Fruit fly (Drosophila melanogaster) whole organism, embryonic: ENCODE results near the gene Gas8.

Experiments used
- BtbVII ChIP-seq: fragments of 200-800 bp; sonication (Bioruptor generic); optimal IDR thresholded peaks from 3 replicates; lab custom pipeline; 2017; ENCODE audit warnings: missing biosample characterization, mild to moderate bottlenecking, missing genetic modification characterization
- C15 ChIP-seq: fragments of 200-800 bp; sonication (Bioruptor generic); IDR thresholded peaks from 3 replicates; pipeline ENCODE4 v1.3.6; 2022; ENCODE audit warnings: missing biosample characterization, missing genetic modification characterization
- CG15514 ChIP-seq: fragments of 200-800 bp; sonication (Bioruptor generic); optimal IDR thresholded peaks from 3 replicates; lab custom pipeline; 2017; ENCODE audit warnings: missing biosample characterization, missing genetic modification characterization, mild to moderate bottlenecking, moderate library complexity, missing genetic modification reagents
- CG17912 ChIP-seq: fragments of 200-800 bp; sonication (Bioruptor generic); optimal IDR thresholded peaks from 2 replicates; lab custom pipeline; 2018; ENCODE audit warnings: missing biosample characterization, mild to moderate bottlenecking, missing genetic modification characterization
- CG2199 ChIP-seq: fragments of 200-800 bp; sonication (Bioruptor generic); IDR thresholded peaks from 3 replicates; pipeline ENCODE4 v1.3.6; 2022; ENCODE audit warnings: missing biosample characterization, missing genetic modification characterization
- CG2678 ChIP-seq: fragments of 200-800 bp; sonication (Bioruptor generic); optimal IDR thresholded peaks from 3 replicates; lab custom pipeline; 2019; ENCODE audit warnings: missing biosample characterization, mild to moderate bottlenecking, missing genetic modification characterization, moderate library complexity
- CG4282 ChIP-seq: fragments of 200-800 bp; sonication (Bioruptor generic); optimal IDR thresholded peaks from 2 replicates; lab custom pipeline; 2016; ENCODE audit warnings: missing biosample characterization, missing genetic modification characterization
- CG4820 ChIP-seq: fragments of 200-800 bp; sonication (Bioruptor generic); optimal IDR thresholded peaks from 3 replicates; lab custom pipeline; 2016; ENCODE audit warnings: missing biosample characterization, missing genetic modification characterization
- CG8281 ChIP-seq: fragments of 200-800 bp; sonication (Bioruptor generic); optimal IDR thresholded peaks from 2 replicates; lab custom pipeline; 2018; ENCODE audit warnings: missing biosample characterization, mild to moderate bottlenecking, missing genetic modification characterization, moderate library complexity
- CG8388 ChIP-seq: fragments of 200-800 bp; sonication (Bioruptor generic); optimal IDR thresholded peaks from 2 replicates; lab custom pipeline; 2019; ENCODE audit warnings: missing biosample characterization, mild to moderate bottlenecking, missing genetic modification characterization, moderate library complexity
- CG8478 ChIP-seq: fragments of >200 bp; optimal IDR thresholded peaks from 2 replicates; lab custom pipeline; 2018
- CG9876 ChIP-seq: fragments of 200-800 bp; sonication (Bioruptor generic); optimal IDR thresholded peaks from 2 replicates; lab custom pipeline; 2016; ENCODE audit warnings: missing biosample characterization, missing genetic modification characterization
- CTCF ChIP-seq: fragments of 200-800 bp; sonication (Bioruptor generic); optimal IDR thresholded peaks from 2 replicates; lab custom pipeline; 2017; ENCODE audit warnings: missing biosample characterization, mild to moderate bottlenecking, missing genetic modification characterization, moderate library complexity
- Camta ChIP-seq: fragments of 200-800 bp; sonication (Bioruptor generic); optimal IDR thresholded peaks from 2 replicates; lab custom pipeline; 2016; ENCODE audit warnings: missing biosample characterization, missing genetic modification characterization
- CrebB ChIP-seq: fragments of 200-800 bp; sonication (Bioruptor generic); optimal IDR thresholded peaks from 3 replicates; lab custom pipeline; 2018; ENCODE audit warnings: missing biosample characterization, mild to moderate bottlenecking, missing genetic modification characterization
- D19B ChIP-seq: fragments of 200-800 bp; sonication (Bioruptor generic); optimal IDR thresholded peaks from 2 replicates; lab custom pipeline; 2017; ENCODE audit warnings: missing biosample characterization, mild to moderate bottlenecking, missing genetic modification characterization
- Dad ChIP-seq: fragments of 200-800 bp; sonication (Bioruptor generic); optimal IDR thresholded peaks from 3 replicates; lab custom pipeline; 2016; ENCODE audit warnings: missing biosample characterization, missing genetic modification characterization
- Dfd ChIP-seq, 2 experiments: fragments of >200 bp; optimal IDR thresholded peaks; 2 replicates each; lab custom pipeline; 2017; ENCODE audit warnings: missing biosample characterization in 2 of 2, missing genetic modification characterization in 2 of 2
- Ets65A ChIP-seq: fragments of 200-800 bp; sonication (Bioruptor generic); peaks from one replicate; lab custom pipeline; 2016; ENCODE audit warnings: missing biosample characterization, missing genetic modification characterization
- Gug ChIP-seq: fragments of 200-800 bp; sonication (Bioruptor generic); IDR thresholded peaks from 4 replicates; pipeline ENCODE4 v1.3.6; 2022; ENCODE audit warnings: missing biosample characterization, missing genetic modification characterization
- Hand ChIP-seq: fragments of 200-800 bp; sonication (Bioruptor generic); optimal IDR thresholded peaks from 2 replicates; lab custom pipeline; 2017; ENCODE audit warnings: mild to moderate bottlenecking, missing biosample characterization, missing genetic modification reagents, missing genetic modification characterization
- Hey ChIP-seq: fragments of 200-800 bp; sonication (Bioruptor generic); optimal IDR thresholded peaks from 3 replicates; lab custom pipeline; 2018; ENCODE audit warnings: missing biosample characterization, mild to moderate bottlenecking, missing genetic modification characterization
- Kr ChIP-seq: fragments of 200-800 bp; sonication (Bioruptor generic); optimal IDR thresholded peaks from 2 replicates; lab custom pipeline; 2017; ENCODE audit warnings: missing biosample characterization, mild to moderate bottlenecking, missing genetic modification characterization
- NC2β ChIP-seq: fragments of 200-800 bp; sonication (Bioruptor generic); optimal IDR thresholded peaks from 2 replicates; lab custom pipeline; 2016; ENCODE audit warnings: missing biosample characterization, missing genetic modification characterization
- Neu2 ChIP-seq: fragments of 200-800 bp; sonication (Bioruptor generic); optimal IDR thresholded peaks from 3 replicates; lab custom pipeline; 2016; ENCODE audit warnings: missing biosample characterization, missing genetic modification characterization, borderline replicate concordance
- Nf-YB ChIP-seq: fragments of 200-800 bp; sonication (Bioruptor generic); optimal IDR thresholded peaks from 3 replicates; lab custom pipeline; 2019; ENCODE audit warnings: missing biosample characterization, mild to moderate bottlenecking, missing genetic modification characterization, moderate library complexity
- Ptx1 ChIP-seq: fragments of 200-800 bp; sonication (Bioruptor generic); IDR thresholded peaks from 2 replicates; pipeline ENCODE4 v1.3.6; 2022; ENCODE audit warnings: missing biosample characterization, missing genetic modification characterization
- Rfx ChIP-seq: fragments of 200-800 bp; sonication (Bioruptor generic); IDR thresholded peaks from 2 replicates; pipeline ENCODE4 v1.3.6; 2022; ENCODE audit warnings: missing biosample characterization, missing genetic modification characterization
- Stat92E ChIP-seq, 3 experiments: fragments of >200 bp in 2 of 3; fragments of 200-800 bp in 1 of 3; sonication (Bioruptor generic) in 1 of 3; optimal IDR thresholded peaks; 2 replicates each; lab custom pipeline; 2017 to 2019; ENCODE audit warnings: missing biosample characterization in 3 of 3, missing genetic modification characterization in 3 of 3, mild to moderate bottlenecking in 1 of 3, moderate library complexity in 1 of 3
- TFAM ChIP-seq: fragments of 200-800 bp; sonication (Bioruptor generic); optimal IDR thresholded peaks from 2 replicates; lab custom pipeline; 2017; ENCODE audit warnings: missing biosample characterization, missing genetic modification characterization, inconsistent platforms
- Taf1 ChIP-seq: fragments of 200-800 bp; sonication (Bioruptor generic); IDR thresholded peaks from 2 replicates; pipeline ENCODE4 v1.3.6; 2022; ENCODE audit warnings: missing biosample characterization, missing genetic modification characterization
- aop ChIP-seq: fragments of 200-800 bp; sonication (Bioruptor generic); IDR thresholded peaks from 2 replicates; pipeline ENCODE4 v1.3.6; 2022; ENCODE audit warnings: missing biosample characterization, missing genetic modification characterization
- bowl ChIP-seq: fragments of 200-800 bp; sonication (Bioruptor generic); IDR thresholded peaks from 2 replicates; pipeline ENCODE4 v1.3.6; 2022; ENCODE audit warnings: missing biosample characterization, missing genetic modification characterization
- btn ChIP-seq: fragments of 200-800 bp; sonication (Bioruptor generic); optimal IDR thresholded peaks from 2 replicates; lab custom pipeline; 2016; ENCODE audit warnings: missing biosample characterization, missing genetic modification characterization
- cato ChIP-seq: fragments of 200-800 bp; sonication (Bioruptor generic); optimal IDR thresholded peaks from 2 replicates; lab custom pipeline; 2016; ENCODE audit warnings: missing biosample characterization, missing genetic modification characterization, borderline replicate concordance
- chm ChIP-seq: fragments of 200-800 bp; sonication (Bioruptor generic); IDR thresholded peaks from 2 replicates; pipeline ENCODE4 v1.3.6; 2022; ENCODE audit warnings: missing biosample characterization, missing genetic modification characterization
- chn ChIP-seq: fragments of 200-800 bp; sonication (Bioruptor generic); optimal IDR thresholded peaks from 2 replicates; lab custom pipeline; 2016; ENCODE audit warnings: missing biosample characterization, missing genetic modification characterization
- danr ChIP-seq: fragments of 200-800 bp; sonication (Bioruptor generic); IDR thresholded peaks from 2 replicates; pipeline ENCODE4 v1.3.6; 2022; ENCODE audit warnings: missing biosample characterization, missing genetic modification characterization
- dmrt99B ChIP-seq: fragments of 200-800 bp; sonication (Bioruptor generic); optimal IDR thresholded peaks from 2 replicates; lab custom pipeline; 2018; ENCODE audit warnings: missing biosample characterization, mild to moderate bottlenecking, missing genetic modification characterization, moderate library complexity
- en ChIP-seq: fragments of 200-800 bp; sonication (Bioruptor generic); optimal IDR thresholded peaks from 2 replicates; lab custom pipeline; 2016; ENCODE audit warnings: missing biosample characterization, missing genetic modification characterization
- gcm ChIP-seq: fragments of 200-800 bp; sonication (Bioruptor generic); optimal IDR thresholded peaks from 2 replicates; lab custom pipeline; 2019; ENCODE audit warnings: missing biosample characterization, mild to moderate bottlenecking, missing genetic modification characterization, moderate library complexity
- grau ChIP-seq: fragments of 200-800 bp; optimal IDR thresholded peaks from 3 replicates; lab custom pipeline; 2019; ENCODE audit warnings: missing biosample characterization, mild to moderate bottlenecking, missing genetic modification characterization, moderate library complexity
- gsb ChIP-seq: fragments of 200-800 bp; sonication (Bioruptor generic); IDR thresholded peaks from 2 replicates; pipeline ENCODE4 v1.3.6; 2022; ENCODE audit warnings: missing biosample characterization, missing genetic modification characterization
- hb ChIP-seq: fragments of 200-800 bp; sonication (Bioruptor generic); IDR thresholded peaks from 3 replicates; pipeline ENCODE4 v1.3.6; 2022; ENCODE audit warnings: missing biosample characterization, missing genetic modification characterization; ENCODE audit not compliant: partially characterized antibody
- jigr1 ChIP-seq: fragments of 200-800 bp; sonication (Bioruptor generic); IDR thresholded peaks from 3 replicates; pipeline ENCODE4 v1.3.6; 2022; ENCODE audit warnings: missing biosample characterization, missing genetic modification characterization
- kah ChIP-seq: fragments of 200-800 bp; sonication (Bioruptor generic); optimal IDR thresholded peaks from 2 replicates; lab custom pipeline; 2018; ENCODE audit warnings: missing biosample characterization, mild to moderate bottlenecking, missing genetic modification characterization
- lola ChIP-seq, 3 experiments: fragments of >200 bp in 2 of 3; fragments of 200-800 bp in 1 of 3; sonication (Bioruptor generic) in 1 of 3; optimal IDR thresholded peaks; 2 replicates each; lab custom pipeline; 2017 to 2019; ENCODE audit warnings: missing biosample characterization in 3 of 3, missing genetic modification characterization in 3 of 3, mild to moderate bottlenecking in 1 of 3, moderate library complexity in 1 of 3
- pho ChIP-seq: fragments of 200-800 bp; sonication (Bioruptor generic); optimal IDR thresholded peaks from 2 replicates; lab custom pipeline; 2016; ENCODE audit warnings: missing biosample characterization, missing genetic modification characterization
- pros ChIP-seq: fragments of 200-800 bp; sonication (Bioruptor generic); optimal IDR thresholded peaks from 3 replicates; lab custom pipeline; 2019; ENCODE audit warnings: missing biosample characterization, mild to moderate bottlenecking, missing genetic modification characterization, moderate library complexity
- psq ChIP-seq: fragments of 200-800 bp; sonication (Bioruptor generic); optimal IDR thresholded peaks from 2 replicates; lab custom pipeline; 2017; ENCODE audit warnings: missing biosample characterization, missing genetic modification characterization
- tna ChIP-seq: fragments of 200-800 bp; sonication (Bioruptor generic); IDR thresholded peaks from 2 replicates; pipeline ENCODE4 v1.3.6; 2022; ENCODE audit warnings: missing biosample characterization, missing genetic modification characterization; ENCODE audit not compliant: partially characterized antibody
- tx ChIP-seq: fragments of 200-800 bp; sonication (Bioruptor generic); optimal IDR thresholded peaks from 2 replicates; lab custom pipeline; 2016; ENCODE audit warnings: missing biosample characterization, missing genetic modification characterization
- vnd ChIP-seq: fragments of 200-800 bp; sonication (Bioruptor generic); IDR thresholded peaks from 3 replicates; pipeline ENCODE4 v1.3.6; 2022; ENCODE audit warnings: missing biosample characterization, missing genetic modification characterization; ENCODE audit not compliant: partially characterized antibody

Gene Gas8

dm6 chrX:3548568-3548967 is 43.9 kb upstream of the Gas8 start (continued):
- peak; percentile 45 for TF ChIP-seq dmrt99B (tag; lab: Kevin White, UChicago)
- no peak for TF ChIP-seq Dad (GFP tag; lab: Kevin White, UChicago)
- no peak for TF ChIP-seq tna (GFP tag; lab: Robert Waterston, UW)
- no peak for TF ChIP-seq pros (GFP tag; lab: Kevin White, UChicago)
- TF ChIP-seq en (GFP tag; lab: Kevin White, UChicago), result no peak
- TF ChIP-seq CG4282, result no peak
- TF ChIP-seq D19B (GFP tag; lab: Kevin White, UChicago), result no peak
- TF ChIP-seq Ets65A, result no peak
- TF ChIP-seq danr (GFP tag; lab: Robert Waterston, UW), result no peak
- no peak for TF ChIP-seq CG8478 (lab: Kevin White, UChicago)
- TF ChIP-seq CG4820, result no peak
- no peak for TF ChIP-seq pho (GFP tag; lab: Kevin White, UChicago)
- no peak for TF ChIP-seq Kr (GFP tag; lab: Kevin White, UChicago)
- TF ChIP-seq aop, result no peak
- TF ChIP-seq vnd (GFP tag; lab: Robert Waterston, UW), result no peak
- TF ChIP-seq Dfd (GFP tag; optimal IDR thresholded peaks at IDR 0.05; lab: Kevin White, UChicago), result no peak
- no peak for TF ChIP-seq gsb (GFP tag; lab: Robert Waterston, UW)
- no peak for TF ChIP-seq Taf1 (GFP tag; lab: Robert Waterston, UW)
- TF ChIP-seq gcm (GFP tag; lab: Kevin White, UChicago), result no peak
- no peak for TF ChIP-seq Gug (GFP tag; lab: Robert Waterston, UW)
- TF ChIP-seq psq (GFP tag; lab: Kevin White, UChicago), result no peak
- no peak for TF ChIP-seq BtbVII
- no peak for TF ChIP-seq Neu2 (GFP tag; lab: Kevin White, UChicago)
- peak; percentile 31; the same call in 1 of the 2 replicates for TF ChIP-seq Rfx (GFP tag; lab: Robert Waterston, UW)
- TF ChIP-seq bowl (GFP tag; lab: Robert Waterston, UW), result no peak
- peak; percentile 45 for TF ChIP-seq CG2678 (tag; lab: Kevin White, UChicago)
- peak; percentile 9 for TF ChIP-seq chn (GFP tag; lab: Kevin White, UChicago)
- no peak for TF ChIP-seq C15 (GFP tag; lab: Robert Waterston, UW)
- no peak for TF ChIP-seq CrebB (tag; lab: Kevin White, UChicago)
- TF ChIP-seq tx (GFP tag; lab: Kevin White, UChicago), result no peak
- no peak for TF ChIP-seq CTCF (GFP tag; lab: Kevin White, UChicago)
- TF ChIP-seq CG17912 (GFP tag; lab: Kevin White, UChicago), result no peak
- TF ChIP-seq lola (GFP tag; optimal IDR thresholded peaks at IDR 0.05; lab: Kevin White, UChicago), result no peak
- peak; percentile 20; the same call in 1 of the 2 replicates for TF ChIP-seq Ptx1 (GFP tag; lab: Robert Waterston, UW)
- no peak for TF ChIP-seq Nf-YB
- TF ChIP-seq NC2β, result no peak
- TF ChIP-seq CG8388, result no peak
- no peak for TF ChIP-seq Stat92E (GFP tag; optimal IDR thresholded peaks at IDR 0.05; lab: Kevin White, UChicago)
- TF ChIP-seq CG8281 (tag; lab: Kevin White, UChicago), result no peak
- no peak for TF ChIP-seq hb (GFP tag; lab: Robert Waterston, UW)
- no peak for TF ChIP-seq chm
- no peak for TF ChIP-seq cato
- no peak for TF ChIP-seq btn (GFP tag; lab: Kevin White, UChicago)
- TF ChIP-seq Camta (GFP tag; lab: Kevin White, UChicago), result no peak
- TF ChIP-seq CG15514 (GFP tag; lab: Kevin White, UChicago), result no peak
- TF ChIP-seq kah (GFP tag; lab: Kevin White, UChicago), result no peak
- TF ChIP-seq jigr1 (GFP tag; lab: Robert Waterston, UW), result no peak
- TF ChIP-seq Hand (GFP tag; lab: Kevin White, UChicago), result no peak
- no peak for TF ChIP-seq CG2199 (GFP tag; lab: Robert Waterston, UW)
- TF ChIP-seq Hey, result no peak
- peak; percentile 0 for TF ChIP-seq grau
- no peak for TF ChIP-seq TFAM (GFP tag; lab: Kevin White, UChicago)
- TF ChIP-seq CG9876, result no peak
